Worm (Caenorhabditis elegans) whole organism, L1 larva: ENCODE results near the gene F28B4.1.
A peak's percentile ranks its signal among the peaks of the same experiment; 100 is the strongest.

Experiments
- C16A3.4 ChIP-seq: fragments of 150-350 bp; optimal IDR thresholded peaks from 2 replicates; lab custom pipeline; 2014; ENCODE audit warnings: missing biosample characterization, missing genetic modification characterization
- C34B4.2 ChIP-seq: sonication (generic microtip); optimal IDR thresholded peaks from 2 replicates; lab custom pipeline; 2017; ENCODE audit warnings: mild to moderate bottlenecking, missing genetic modification characterization, missing compliant biosample characterization
- F16B12.6 ChIP-seq: fragments of 150-350 bp; optimal IDR thresholded peaks from 2 replicates; lab custom pipeline; 2014; ENCODE audit warnings: missing biosample characterization, missing genetic modification characterization
- alr-1 ChIP-seq: fragments of 200-800 bp; sonication (Bioruptor generic); optimal IDR thresholded peaks from 2 replicates; lab custom pipeline; 2018; ENCODE audit warnings: borderline replicate concordance, mild to moderate bottlenecking, missing genetic modification characterization, missing compliant biosample characterization
- ama-1 ChIP-seq: fragments of 150-350 bp; optimal IDR thresholded peaks from 2 replicates; lab custom pipeline; 2014
- ceh-82 ChIP-seq, 3 experiments: fragments of 150-350 bp in 1 of 3; sonication (generic microtip) in 2 of 3; optimal IDR thresholded peaks; 2 replicates each; lab custom pipeline; 2014 to 2017; ENCODE audit warnings: missing biosample characterization in 3 of 3, missing genetic modification characterization in 3 of 3
- ceh-88 ChIP-seq: fragments of 200-800 bp; sonication (Bioruptor generic); IDR thresholded peaks from 2 replicates; pipeline ENCODE4 v1.3.6; 2022; ENCODE audit warnings: missing genetic modification characterization, missing compliant biosample characterization
- dpl-1 ChIP-seq, 3 experiments: fragments of 150-350 bp in 2 of 3; sonication (generic microtip) in 1 of 3; optimal IDR thresholded peaks; 2 replicates each; lab custom pipeline; 2014 to 2017; ENCODE audit warnings: missing biosample characterization in 3 of 3, missing genetic modification characterization in 3 of 3, missing genetic modification reagents in 3 of 3
- dsc-1 ChIP-seq: sonication (generic microtip); optimal IDR thresholded peaks from 2 replicates; lab custom pipeline; 2016; ENCODE audit warnings: mild to moderate bottlenecking, missing genetic modification characterization, missing compliant biosample characterization
- efl-1 ChIP-seq, 4 experiments: fragments of 150-350 bp; optimal IDR thresholded peaks in 3 of 4; peaks in 1 of 4; 1 replicate in 1 of 4; 2 replicates in 3 of 4; lab custom pipeline; 2014; ENCODE audit warnings: missing biosample characterization in 2 of 4, missing genetic modification characterization in 2 of 4, missing genetic modification reagents in 2 of 4
- egl-13 ChIP-seq: sonication (generic microtip); optimal IDR thresholded peaks from 2 replicates; lab custom pipeline; 2016; ENCODE audit warnings: missing genotype, missing genetic modification reagents, missing genetic modification characterization, missing compliant biosample characterization
- elt-2 ChIP-seq: sonication (generic microtip); optimal IDR thresholded peaks from 2 replicates; lab custom pipeline; 2016; ENCODE audit warnings: missing genetic modification characterization, mild to moderate bottlenecking, inconsistent platforms, missing compliant biosample characterization, missing genetic modification reagents
- fkh-8 ChIP-seq: sonication (generic microtip); optimal IDR thresholded peaks from 2 replicates; lab custom pipeline; 2016; ENCODE audit warnings: mild to moderate bottlenecking, missing genetic modification characterization, missing compliant biosample characterization
- fos-1 ChIP-seq: fragments of 150-350 bp; optimal IDR thresholded peaks from 2 replicates; lab custom pipeline; 2014; ENCODE audit warnings: missing biosample characterization, missing genetic modification characterization
- grh-1 ChIP-seq: fragments of 200-800 bp; sonication (Bioruptor generic); IDR thresholded peaks from 2 replicates; pipeline ENCODE4 v1.3.6; 2022; ENCODE audit warnings: missing genetic modification reagents, missing genetic modification characterization, missing compliant biosample characterization
- hlh-4 ChIP-seq: sonication (generic microtip); optimal IDR thresholded peaks from 2 replicates; lab custom pipeline; 2016; ENCODE audit warnings: mild to moderate bottlenecking, missing genetic modification characterization, missing compliant biosample characterization
- irx-1 ChIP-seq: sonication (generic microtip); optimal IDR thresholded peaks from 2 replicates; lab custom pipeline; 2016; ENCODE audit warnings: missing genetic modification characterization, missing compliant biosample characterization
- isw-1 ChIP-seq: fragments of 200-800 bp; sonication (Bioruptor generic); IDR thresholded peaks from 2 replicates; pipeline ENCODE4 v1.3.6; 2022; ENCODE audit warnings: missing genetic modification characterization, missing compliant biosample characterization
- jun-1 ChIP-seq: fragments of 150-350 bp; optimal IDR thresholded peaks from 2 replicates; lab custom pipeline; 2014; ENCODE audit warnings: missing biosample characterization, missing genetic modification reagents, missing genetic modification characterization
- lin-35 ChIP-seq, 2 experiments: fragments of 150-350 bp; optimal IDR thresholded peaks; 2 replicates each; lab custom pipeline; 2014; ENCODE audit warnings: missing biosample characterization in 2 of 2, missing genetic modification characterization in 2 of 2, missing genetic modification reagents in 2 of 2
- lin-39 ChIP-seq: fragments of 150-350 bp; optimal IDR thresholded peaks from 2 replicates; lab custom pipeline; 2014; ENCODE audit warnings: missing biosample characterization, missing genetic modification reagents, missing genetic modification characterization
- lsy-2 ChIP-seq, 2 experiments: fragments of 150-350 bp; optimal IDR thresholded peaks; 2 replicates each; lab custom pipeline; 2014; ENCODE audit warnings: missing biosample characterization in 2 of 2, missing genetic modification characterization in 2 of 2
- mdl-1 ChIP-seq, 2 experiments: fragments of 150-350 bp; optimal IDR thresholded peaks; 2 replicates each; lab custom pipeline; 2014 to 2017; ENCODE audit warnings: missing biosample characterization in 2 of 2, missing genetic modification characterization in 2 of 2, inconsistent platforms in 1 of 2
- nhr-19 ChIP-seq: fragments of 200-800 bp; sonication (Bioruptor generic); conservative IDR thresholded peaks from 2 replicates; pipeline ENCODE4 v1.3.6; 2022; ENCODE audit warnings: missing genetic modification characterization, missing compliant biosample characterization
- nhr-20 ChIP-seq: sonication (generic microtip); optimal IDR thresholded peaks from 2 replicates; lab custom pipeline; 2016; ENCODE audit warnings: mild to moderate bottlenecking, missing genetic modification characterization, missing compliant biosample characterization
- nhr-28 ChIP-seq: fragments of 150-350 bp; optimal IDR thresholded peaks from 2 replicates; lab custom pipeline; 2014; ENCODE audit warnings: missing biosample characterization, missing genetic modification characterization
- nhr-71 ChIP-seq: sonication (generic microtip); optimal IDR thresholded peaks from 2 replicates; lab custom pipeline; 2016; ENCODE audit warnings: mild to moderate bottlenecking, missing genetic modification characterization, moderate library complexity, missing compliant biosample characterization
- nhr-76 ChIP-seq: sonication (generic microtip); optimal IDR thresholded peaks from 2 replicates; lab custom pipeline; 2017; ENCODE audit warnings: missing biosample characterization, missing genetic modification characterization
- nhr-77 ChIP-seq: fragments of 150-350 bp; optimal IDR thresholded peaks from 2 replicates; lab custom pipeline; 2014; ENCODE audit warnings: missing biosample characterization, missing genetic modification characterization
- nhr-84 ChIP-seq: sonication (generic microtip); optimal IDR thresholded peaks from 2 replicates; lab custom pipeline; 2017; ENCODE audit warnings: missing biosample characterization, missing genetic modification characterization
- nhr-85 ChIP-seq: sonication (generic microtip); peaks from one replicate; lab custom pipeline; 2016; ENCODE audit warnings: missing genetic modification characterization, inconsistent platforms, missing compliant biosample characterization
- pag-3 ChIP-seq: sonication (generic microtip); optimal IDR thresholded peaks from 2 replicates; lab custom pipeline; 2017; ENCODE audit warnings: missing genetic modification characterization, mild to moderate bottlenecking, missing compliant biosample characterization, antibody characterized with exemption, borderline replicate concordance; ENCODE audit not compliant: insufficient read depth
- pax-3 ChIP-seq: fragments of 200-800 bp; sonication (Bioruptor generic); optimal IDR thresholded peaks from 2 replicates; lab custom pipeline; 2018; ENCODE audit warnings: mild to moderate bottlenecking, missing genetic modification characterization, moderate library complexity, missing compliant biosample characterization
- pqm-1 ChIP-seq: sonication (generic microtip); optimal IDR thresholded peaks from 3 replicates; lab custom pipeline; 2017; ENCODE audit warnings: missing biosample characterization, missing genetic modification characterization
- rnt-1 ChIP-seq: sonication (generic microtip); optimal IDR thresholded peaks from 2 replicates; lab custom pipeline; 2016; ENCODE audit warnings: mild to moderate bottlenecking, missing genetic modification characterization, moderate library complexity, missing compliant biosample characterization
- skn-1 ChIP-seq: fragments of 150-350 bp; optimal IDR thresholded peaks from 2 replicates; lab custom pipeline; 2014; ENCODE audit warnings: missing biosample characterization, missing genetic modification characterization
- swsn-7 ChIP-seq: sonication (generic microtip); optimal IDR thresholded peaks from 2 replicates; lab custom pipeline; 2016; ENCODE audit warnings: missing genetic modification characterization, missing compliant biosample characterization
- unc-130 ChIP-seq: fragments of 150-350 bp; optimal IDR thresholded peaks from 2 replicates; lab custom pipeline; 2017; ENCODE audit warnings: missing biosample characterization, missing genetic modification characterization, inconsistent platforms
- unc-62 ChIP-seq: fragments of 150-350 bp; optimal IDR thresholded peaks from 2 replicates; lab custom pipeline; 2014; ENCODE audit warnings: missing biosample characterization, missing genetic modification reagents, missing genetic modification characterization
- unc-98 ChIP-seq: fragments of 200-800 bp; sonication (Bioruptor generic); IDR thresholded peaks from 2 replicates; pipeline ENCODE4 v1.3.6; 2022; ENCODE audit warnings: missing genetic modification characterization, missing compliant biosample characterization
- xbp-1 ChIP-seq: sonication (generic microtip); optimal IDR thresholded peaks from 2 replicates; lab custom pipeline; 2016; ENCODE audit warnings: missing genetic modification characterization, missing compliant biosample characterization
- zag-1 ChIP-seq: fragments of 150-350 bp; optimal IDR thresholded peaks from 2 replicates; lab custom pipeline; 2014; ENCODE audit warnings: missing biosample characterization, missing genetic modification characterization
- ztf-4 ChIP-seq: fragments of 150-350 bp; optimal IDR thresholded peaks from 2 replicates; lab custom pipeline; 2014; ENCODE audit warnings: missing biosample characterization, missing genetic modification characterization

The F28B4.1 gene

ce11 chrX:3235358-3235816 lies 30.5 kb downstream of the F28B4.1 start, which contains the start of gene F28B4.3:
Gene F28B4.3 (minus strand): TSS chrX:3235408.
- TF ChIP-seq pqm-1 (tag; lab: Kevin White, UChicago) (peak; percentile 75), jun-1 (tag; lab: Kevin White, UChicago) (peak; percentile 25), unc-62 (GFP tag; lab: Kevin White, UChicago) (no peak), elt-2 (tag; lab: Kevin White, UChicago) (peak; percentile 88), pag-3 (tag; lab: Kevin White, UChicago) (no peak), F16B12.6 (tag; lab: Kevin White, UChicago) (no peak), fkh-8 (tag; lab: Kevin White, UChicago) (no peak), unc-98 (GFP tag; lab: Robert Waterston, UW) (no peak), nhr-20 (tag; lab: Kevin White, UChicago) (peak; percentile 2), nhr-28 (tag; lab: Kevin White, UChicago) (no peak), nhr-77 (tag; lab: Kevin White, UChicago) (no peak), alr-1 (tag; lab: Kevin White, UChicago) (no peak), egl-13 (tag; lab: Kevin White, UChicago) (no peak), mdl-1 (tag; optimal IDR thresholded peaks at IDR 0.05; lab: Kevin White, UChicago) (no peak)

DNA sequence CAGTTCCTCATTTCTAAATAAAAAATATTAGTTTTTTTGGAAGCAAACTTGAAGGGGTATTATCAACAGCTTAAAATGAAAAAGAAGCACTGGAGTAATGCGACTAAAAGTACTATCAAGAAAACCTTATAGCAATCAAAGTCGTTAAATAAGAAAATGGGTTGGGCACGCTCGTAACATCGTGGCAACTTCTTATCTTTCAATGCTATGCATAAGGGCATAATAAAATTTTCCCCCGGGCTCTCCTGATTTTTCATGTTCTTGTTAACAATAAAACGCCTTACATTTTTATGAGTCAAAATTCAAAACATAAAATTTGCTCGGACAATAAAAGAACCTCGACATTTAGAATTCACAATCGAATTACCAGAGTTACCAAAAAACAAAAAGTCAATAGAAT lies 38.7 kb downstream of the F28B4.1 start, which contains the start of gene irg-7:
Gene irg-7 (minus strand): TSS at position 23 of the 400 bp plus-strand sequence.
- no peak for TF ChIP-seq egl-13 (tag; lab: Kevin White, UChicago)
- TF ChIP-seq elt-2 (tag; lab: Kevin White, UChicago), result peak; percentile 41
- TF ChIP-seq mdl-1 (tag; optimal IDR thresholded peaks at IDR 0.05; lab: Kevin White, UChicago), result no peak
- no peak for TF ChIP-seq nhr-84 (tag; lab: Kevin White, UChicago)
- no peak for TF ChIP-seq zag-1 (tag; lab: Kevin White, UChicago)

DNA sequence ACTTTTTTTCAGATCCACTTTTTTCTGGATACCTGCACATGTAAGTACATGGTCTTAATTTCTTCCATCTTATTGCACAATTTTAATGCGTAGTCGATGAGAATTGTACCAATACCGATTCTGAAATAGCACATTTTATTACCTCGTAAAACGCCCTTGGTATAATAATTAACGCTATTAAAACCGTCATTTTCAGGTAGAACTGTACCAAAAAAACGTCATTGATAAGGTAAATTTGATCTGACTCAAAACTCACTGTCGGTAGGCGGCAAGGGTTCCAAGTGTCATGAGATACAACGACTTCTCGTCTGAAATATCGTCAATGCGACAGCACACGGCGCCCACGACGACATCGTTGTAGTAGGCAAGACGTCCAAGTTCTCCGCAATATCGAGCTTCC lies 39.5 kb downstream of the F28B4.1 start:
- TF ChIP-seq ceh-88 (GFP tag; lab: Robert Waterston, UW) (no peak), elt-2 (tag; lab: Kevin White, UChicago) (peak; percentile 23)

DNA sequence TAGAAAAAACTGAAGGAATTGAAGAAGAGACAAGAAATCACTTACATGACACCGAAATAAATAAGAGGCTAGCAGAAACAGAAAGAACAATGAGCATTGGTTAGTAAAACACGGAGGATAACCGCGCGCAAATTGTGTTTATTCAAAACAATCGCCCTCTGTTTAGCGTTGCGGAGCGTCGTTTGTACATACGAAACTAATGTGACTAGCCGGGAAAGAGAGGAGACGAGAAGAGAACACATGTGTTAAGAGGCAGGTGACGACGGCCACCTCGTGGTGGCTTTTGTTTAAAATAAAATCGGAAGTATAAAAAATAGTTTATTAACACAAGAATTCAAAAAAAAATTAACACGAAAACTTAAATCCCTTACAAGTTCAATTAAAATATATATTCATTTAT lies 40.9 kb downstream of the F28B4.1 start, which contains the start of gene F40F4.7:
Gene F40F4.7 (minus strand): TSS at position 122 of the 400 bp plus-strand sequence.
- TF ChIP-seq egl-13 (tag; lab: Kevin White, UChicago) (no peak), unc-130 (tag; lab: Kevin White, UChicago) (peak; percentile 66), swsn-7 (tag; lab: Kevin White, UChicago) (peak; percentile 64), nhr-20 (tag; lab: Kevin White, UChicago) (peak; percentile 83), lin-35 (GFP tag; optimal IDR thresholded peaks at IDR 0.05; lab: Kevin White, UChicago) (peak; percentile 43 to 82), ztf-4 (tag; lab: Kevin White, UChicago) (peak; percentile 40), nhr-85 (tag; lab: Kevin White, UChicago) (peak; percentile 59), nhr-28 (tag; lab: Kevin White, UChicago) (no peak), pax-3 (tag; lab: Kevin White, UChicago) (no peak), unc-98 (GFP tag; lab: Robert Waterston, UW) (no peak), irx-1 (tag; lab: Kevin White, UChicago) (peak; percentile 45), mdl-1 (tag; optimal IDR thresholded peaks at IDR 0.05; lab: Kevin White, UChicago) (peak in 1 of 2 experiments; percentile 92), ceh-82 (tag; optimal IDR thresholded peaks at IDR 0.05; lab: Kevin White, UChicago) (peak in 1 of 3 experiments; percentile 31), dpl-1 (GFP tag; optimal IDR thresholded peaks at IDR 0.05; lab: Kevin White, UChicago) (peak in 2 of 3 experiments; percentile 61 to 71), jun-1 (tag; lab: Kevin White, UChicago) (peak; percentile 41), fkh-8 (tag; lab: Kevin White, UChicago) (peak; percentile 27), C16A3.4 (peak; percentile 65), unc-62 (GFP tag; lab: Kevin White, UChicago) (no peak), isw-1 (no peak), lin-39 (tag; lab: Kevin White, UChicago) (no peak), fos-1 (no peak), nhr-71 (tag; lab: Kevin White, UChicago) (peak; percentile 86), ama-1 (lab: Kevin White, UChicago) (no peak), efl-1 (optimal IDR thresholded peaks at IDR 0.05; lab: Kevin White, UChicago) (peak in 1 of 2 experiments; percentile 36), efl-1 (GFP tag; optimal IDR thresholded peaks at IDR 0.05 in 1 of 2; lab: Kevin White, UChicago) (peak in 1 of 2 experiments; percentile 10), skn-1 (tag; lab: Kevin White, UChicago) (peak; percentile 43), nhr-19 (GFP tag; lab: Robert Waterston, UW) (peak; percentile 66), xbp-1 (tag; lab: Kevin White, UChicago) (peak; percentile 35), grh-1 (GFP tag; lab: Robert Waterston, UW) (no peak), nhr-84 (tag; lab: Kevin White, UChicago) (no peak), nhr-76 (no peak), dsc-1 (tag; lab: Kevin White, UChicago) (peak; percentile 61), rnt-1 (tag; lab: Kevin White, UChicago) (peak; percentile 70), hlh-4 (tag; lab: Kevin White, UChicago) (no peak), alr-1 (tag; lab: Kevin White, UChicago) (no peak), C34B4.2 (tag; lab: Kevin White, UChicago) (no peak), lsy-2 (tag; optimal IDR thresholded peaks at IDR 0.05; lab: Kevin White, UChicago) (peak in 1 of 2 experiments; percentile 73)
